Worm (Caenorhabditis elegans): Measurements from ENCODE around the gene Y56A3A.16.
A peak's percentile ranks its signal among the peaks of the same experiment; 100 is the strongest.

DNA sequence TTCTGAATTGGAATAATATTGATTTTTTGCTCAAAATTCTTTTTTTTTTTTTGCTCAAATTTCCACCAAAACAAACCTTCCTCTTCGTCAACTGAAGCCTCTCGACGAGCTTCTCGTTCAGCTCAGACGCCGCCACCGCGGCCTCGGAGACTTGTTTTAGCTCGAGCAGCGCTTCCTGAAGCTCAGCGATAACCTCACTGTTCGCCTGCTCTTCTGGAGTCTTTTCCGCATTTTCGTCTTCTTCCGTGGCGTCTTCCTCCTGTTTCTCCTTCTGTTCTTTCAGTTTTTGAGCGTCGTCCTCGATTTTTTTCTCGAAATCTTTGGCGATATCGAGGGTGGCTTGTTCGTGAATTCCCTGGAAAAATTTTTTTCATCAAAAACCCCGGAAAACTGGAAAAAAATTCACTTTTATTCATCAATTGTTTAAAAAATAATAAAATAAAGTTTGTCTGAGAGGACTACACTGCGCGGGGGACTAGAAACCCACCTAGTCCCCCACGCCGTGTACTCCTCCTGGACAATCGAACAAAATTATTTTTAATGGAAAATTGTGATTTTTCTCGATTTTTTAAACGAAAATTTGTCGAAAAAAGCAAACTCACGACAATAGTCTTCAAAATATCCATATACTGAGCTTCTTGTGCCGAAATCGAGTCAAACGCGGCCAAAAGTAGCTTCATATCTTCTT lies 32.1 kb upstream of the Y56A3A.16 start:
- TF ChIP-seq nhr-43 (tag; optimal IDR thresholded peaks at IDR 0.05; ENCODE audit: poor library complexity, severe bottlenecking), result peak; percentile 96
- no peak for TF ChIP-seq mml-1 (tag; optimal IDR thresholded peaks at IDR 0.05)
- peak; percentile 77 for TF ChIP-seq snpc-4 (tag; optimal IDR thresholded peaks at IDR 0.05)
- TF ChIP-seq daf-12 (tag; optimal IDR thresholded peaks at IDR 0.05), result no peak
- peak; percentile 84 for TF ChIP-seq fkh-10 (GFP tag; optimal IDR thresholded peaks at IDR 0.05)
- TF ChIP-seq aly-2 (tag; optimal IDR thresholded peaks at IDR 0.05), result no peak
- TF ChIP-seq unc-62 (GFP tag; optimal IDR thresholded peaks at IDR 0.05), result no peak
- TF ChIP-seq zag-1 (tag; optimal IDR thresholded peaks at IDR 0.05), result no peak
- TF ChIP-seq elt-1 (tag; optimal IDR thresholded peaks at IDR 0.05), result no peak
